Fruit fly (Drosophila melanogaster) whole organism, embryonic: ENCODE results near the gene Tango5.

Source experiments
- Atf-2 ChIP-seq: fragments of 200-800 bp; sonication (Bioruptor generic); optimal IDR thresholded peaks from 2 replicates; lab custom pipeline; 2016; ENCODE audit warnings: missing biosample characterization, missing genetic modification characterization
- Atf3 ChIP-seq: fragments of 200-800 bp; sonication (Bioruptor generic); optimal IDR thresholded peaks from 3 replicates; lab custom pipeline; 2016; ENCODE audit warnings: missing biosample characterization, missing genetic modification characterization
- BtbVII ChIP-seq: fragments of 200-800 bp; sonication (Bioruptor generic); optimal IDR thresholded peaks from 3 replicates; lab custom pipeline; 2017; ENCODE audit warnings: missing biosample characterization, mild to moderate bottlenecking, missing genetic modification characterization
- CG1024 ChIP-seq: fragments of 200-800 bp; sonication (Bioruptor generic); IDR thresholded peaks from 2 replicates; pipeline ENCODE4 v1.3.6; 2022; ENCODE audit warnings: missing biosample characterization, missing genetic modification characterization
- CG10274 ChIP-seq: fragments of 200-800 bp; sonication (Bioruptor generic); optimal IDR thresholded peaks from 3 replicates; lab custom pipeline; 2017; ENCODE audit warnings: missing biosample characterization, mild to moderate bottlenecking, missing genetic modification characterization
- CG10366 ChIP-seq: fragments of 200-800 bp; sonication (Bioruptor generic); IDR thresholded peaks from 2 replicates; pipeline ENCODE4 v1.3.6; 2022; ENCODE audit warnings: missing biosample characterization, missing genetic modification characterization
- CG10565 ChIP-seq: fragments of 200-800 bp; sonication (Bioruptor generic); optimal IDR thresholded peaks from 3 replicates; lab custom pipeline; 2016; ENCODE audit warnings: missing biosample characterization, mild to moderate bottlenecking, missing genetic modification characterization
- CG17359 ChIP-seq: fragments of 200-800 bp; sonication (Bioruptor generic); optimal IDR thresholded peaks from 3 replicates; lab custom pipeline; 2018; ENCODE audit warnings: missing biosample characterization, mild to moderate bottlenecking, missing genetic modification characterization, moderate library complexity
- CG18262 ChIP-seq: fragments of 200-800 bp; optimal IDR thresholded peaks from 3 replicates; lab custom pipeline; 2019; ENCODE audit warnings: missing biosample characterization, mild to moderate bottlenecking, missing genetic modification characterization, moderate library complexity
- CG18619 ChIP-seq: fragments of 200-800 bp; sonication (Bioruptor generic); optimal IDR thresholded peaks from 3 replicates; lab custom pipeline; 2017; ENCODE audit warnings: missing biosample characterization, mild to moderate bottlenecking, missing genetic modification characterization
- CG18764 ChIP-seq: fragments of 200-800 bp; sonication (Bioruptor generic); optimal IDR thresholded peaks from 3 replicates; lab custom pipeline; 2016; ENCODE audit warnings: missing biosample characterization, missing genetic modification characterization
- CG2889 ChIP-seq: fragments of 200-800 bp; sonication (Bioruptor generic); IDR thresholded peaks from 3 replicates; pipeline ENCODE4 v1.3.6; 2022; ENCODE audit warnings: missing biosample characterization, missing genetic modification characterization
- CG31388 ChIP-seq: fragments of 200-800 bp; sonication (Bioruptor generic); optimal IDR thresholded peaks from 2 replicates; lab custom pipeline; 2016; ENCODE audit warnings: missing biosample characterization, missing genetic modification characterization
- CG31441 ChIP-seq: fragments of 200-800 bp; sonication (Bioruptor generic); IDR thresholded peaks from 2 replicates; pipeline ENCODE4 v1.3.6; 2022; ENCODE audit warnings: missing biosample characterization, missing genetic modification characterization
- CG3281 ChIP-seq: fragments of 200-800 bp; sonication (Bioruptor generic); optimal IDR thresholded peaks from 3 replicates; lab custom pipeline; 2017; ENCODE audit warnings: missing biosample characterization, mild to moderate bottlenecking, missing genetic modification characterization
- CG33557 ChIP-seq: fragments of 200-800 bp; sonication (Bioruptor generic); optimal IDR thresholded peaks from 2 replicates; lab custom pipeline; 2019; ENCODE audit warnings: missing biosample characterization, mild to moderate bottlenecking, missing genetic modification characterization, moderate library complexity
- CG34376 ChIP-seq: fragments of 200-800 bp; sonication (Bioruptor generic); optimal IDR thresholded peaks from 2 replicates; lab custom pipeline; 2018; ENCODE audit warnings: missing biosample characterization, mild to moderate bottlenecking, missing genetic modification characterization
- CG4328 ChIP-seq: fragments of 200-800 bp; sonication (Bioruptor generic); optimal IDR thresholded peaks from 3 replicates; lab custom pipeline; 2017; ENCODE audit warnings: missing biosample characterization, missing genetic modification reagents, missing genetic modification characterization
- CG4730 ChIP-seq: fragments of 200-800 bp; sonication (Bioruptor generic); IDR thresholded peaks from 2 replicates; pipeline ENCODE4 v1.3.6; 2022; ENCODE audit warnings: missing biosample characterization, missing genetic modification characterization
- CG7745 ChIP-seq: fragments of 200-800 bp; sonication (Bioruptor generic); optimal IDR thresholded peaks from 2 replicates; lab custom pipeline; 2018; ENCODE audit warnings: missing biosample characterization, mild to moderate bottlenecking, missing genetic modification characterization, moderate library complexity
- CG8924 ChIP-seq: fragments of 200-800 bp; optimal IDR thresholded peaks from 3 replicates; lab custom pipeline; 2019; ENCODE audit warnings: missing biosample characterization, mild to moderate bottlenecking, missing genetic modification characterization, moderate library complexity
- CHES-1-like ChIP-seq: fragments of 200-800 bp; sonication (Bioruptor generic); optimal IDR thresholded peaks from 2 replicates; lab custom pipeline; 2016; ENCODE audit warnings: missing biosample characterization, missing genetic modification characterization
- Chrac-16 ChIP-seq: fragments of 200-800 bp; sonication (Bioruptor generic); optimal IDR thresholded peaks from 3 replicates; lab custom pipeline; 2016; ENCODE audit warnings: missing biosample characterization, missing genetic modification characterization
- Dek ChIP-seq: fragments of 200-800 bp; sonication (Bioruptor generic); optimal IDR thresholded peaks from 3 replicates; lab custom pipeline; 2019; ENCODE audit warnings: missing biosample characterization, mild to moderate bottlenecking, missing genetic modification characterization, moderate library complexity
- Dip2 ChIP-seq: fragments of 200-800 bp; sonication (Bioruptor generic); IDR thresholded peaks from 2 replicates; pipeline ENCODE4 v1.3.6; 2022; ENCODE audit warnings: missing biosample characterization, missing genetic modification characterization
- H15 ChIP-seq: fragments of 200-800 bp; sonication (Bioruptor generic); IDR thresholded peaks from 3 replicates; pipeline ENCODE4 v1.3.6; 2022; ENCODE audit warnings: missing biosample characterization, missing genetic modification characterization
- H2.0 ChIP-seq: fragments of 200-800 bp; sonication (Bioruptor generic); IDR thresholded peaks from 2 replicates; pipeline ENCODE4 v1.3.6; 2022; ENCODE audit warnings: missing biosample characterization, missing genetic modification characterization
- Myb ChIP-seq: fragments of 200-800 bp; sonication (Bioruptor generic); optimal IDR thresholded peaks from 2 replicates; lab custom pipeline; 2016; ENCODE audit warnings: missing biosample characterization, missing genetic modification characterization
- Neu2 ChIP-seq: fragments of 200-800 bp; sonication (Bioruptor generic); optimal IDR thresholded peaks from 3 replicates; lab custom pipeline; 2016; ENCODE audit warnings: missing biosample characterization, missing genetic modification characterization, borderline replicate concordance
- NfI ChIP-seq: fragments of 200-800 bp; sonication (Bioruptor generic); optimal IDR thresholded peaks from 3 replicates; lab custom pipeline; 2018; ENCODE audit warnings: missing biosample characterization, mild to moderate bottlenecking, missing genetic modification characterization, moderate library complexity
- Oaz ChIP-seq: fragments of 200-800 bp; sonication (Bioruptor generic); IDR thresholded peaks from 2 replicates; pipeline ENCODE4 v1.3.6; 2022; ENCODE audit warnings: missing biosample characterization, missing genetic modification characterization
- Scr ChIP-seq: fragments of 200-800 bp; sonication (Bioruptor generic); IDR thresholded peaks from 2 replicates; pipeline ENCODE4 v1.3.6; 2022; ENCODE audit warnings: missing biosample characterization, missing genetic modification characterization; ENCODE audit not compliant: partially characterized antibody
- Ssrp ChIP-seq: fragments of 200-800 bp; sonication (Bioruptor generic); optimal IDR thresholded peaks from 2 replicates; lab custom pipeline; 2018; ENCODE audit warnings: missing biosample characterization, mild to moderate bottlenecking, missing genetic modification characterization, moderate library complexity
- Stat92E ChIP-seq, 3 experiments: fragments of >200 bp in 2 of 3; fragments of 200-800 bp in 1 of 3; sonication (Bioruptor generic) in 1 of 3; optimal IDR thresholded peaks; 2 replicates each; lab custom pipeline; 2017 to 2019; ENCODE audit warnings: missing biosample characterization in 3 of 3, missing genetic modification characterization in 3 of 3, mild to moderate bottlenecking in 1 of 3, moderate library complexity in 1 of 3
- Vsx1 ChIP-seq: fragments of 200-800 bp; sonication (Bioruptor generic); optimal IDR thresholded peaks from 2 replicates; lab custom pipeline; 2017; ENCODE audit warnings: missing biosample characterization, mild to moderate bottlenecking, missing genetic modification characterization, missing genetic modification reagents
- ash1 ChIP-seq: fragments of 200-800 bp; sonication (Bioruptor generic); optimal IDR thresholded peaks from 2 replicates; lab custom pipeline; 2018; ENCODE audit warnings: missing biosample characterization, mild to moderate bottlenecking, missing genetic modification characterization
- btn ChIP-seq: fragments of 200-800 bp; sonication (Bioruptor generic); optimal IDR thresholded peaks from 2 replicates; lab custom pipeline; 2016; ENCODE audit warnings: missing biosample characterization, missing genetic modification characterization
- cas ChIP-seq: fragments of 200-800 bp; sonication (Bioruptor generic); IDR thresholded peaks from 2 replicates; pipeline ENCODE4 v1.3.6; 2022; ENCODE audit warnings: missing biosample characterization, missing genetic modification characterization
- fd3F ChIP-seq: fragments of 200-800 bp; sonication (Bioruptor generic); optimal IDR thresholded peaks from 2 replicates; lab custom pipeline; 2018; ENCODE audit warnings: missing biosample characterization, mild to moderate bottlenecking, missing genetic modification characterization, moderate library complexity
- ftz-f1 ChIP-seq: fragments of 200-800 bp; sonication (Bioruptor generic); optimal IDR thresholded peaks from 2 replicates; lab custom pipeline; 2016; ENCODE audit warnings: missing biosample characterization, missing genetic modification characterization
- gfzf ChIP-seq: fragments of 200-800 bp; sonication (Bioruptor generic); optimal IDR thresholded peaks from 2 replicates; lab custom pipeline; 2016; ENCODE audit warnings: missing biosample characterization, mild to moderate bottlenecking, missing genetic modification characterization, moderate library complexity
- gsb ChIP-seq: fragments of 200-800 bp; sonication (Bioruptor generic); IDR thresholded peaks from 2 replicates; pipeline ENCODE4 v1.3.6; 2022; ENCODE audit warnings: missing biosample characterization, missing genetic modification characterization
- klu ChIP-seq: fragments of 200-800 bp; sonication (Bioruptor generic); IDR thresholded peaks from 2 replicates; pipeline ENCODE4 v1.3.6; 2022; ENCODE audit warnings: missing biosample characterization, missing genetic modification characterization
- lab ChIP-seq: fragments of 200-800 bp; sonication (Bioruptor generic); optimal IDR thresholded peaks from 3 replicates; lab custom pipeline; 2017; ENCODE audit warnings: missing biosample characterization, missing genetic modification characterization, mild to moderate bottlenecking, moderate library complexity, missing genetic modification reagents
- p53 ChIP-seq: fragments of 200-800 bp; sonication (Bioruptor generic); optimal IDR thresholded peaks from 2 replicates; lab custom pipeline; 2016; ENCODE audit warnings: missing biosample characterization, missing genetic modification characterization
- psq ChIP-seq: fragments of 200-800 bp; sonication (Bioruptor generic); optimal IDR thresholded peaks from 2 replicates; lab custom pipeline; 2017; ENCODE audit warnings: missing biosample characterization, missing genetic modification characterization
- repo ChIP-seq: fragments of 200-800 bp; sonication (Bioruptor generic); optimal IDR thresholded peaks from 2 replicates; lab custom pipeline; 2016; ENCODE audit warnings: missing biosample characterization, missing genetic modification characterization
- scrt ChIP-seq: fragments of 200-800 bp; sonication (Bioruptor generic); optimal IDR thresholded peaks from 2 replicates; lab custom pipeline; 2018; ENCODE audit warnings: missing biosample characterization, mild to moderate bottlenecking, missing genetic modification characterization, moderate library complexity
- sisA ChIP-seq: fragments of 200-800 bp; sonication (Bioruptor generic); IDR thresholded peaks from 2 replicates; pipeline ENCODE4 v1.3.6; 2022; ENCODE audit warnings: missing biosample characterization, missing genetic modification characterization
- tll ChIP-seq, 2 experiments: fragments of 200-800 bp in 1 of 2; fragments of >200 bp in 1 of 2; sonication (Bioruptor generic) in 1 of 2; optimal IDR thresholded peaks; 2 replicates each; lab custom pipeline; 2017 to 2019; ENCODE audit warnings: missing biosample characterization in 2 of 2, missing genetic modification characterization in 2 of 2, mild to moderate bottlenecking in 1 of 2, moderate library complexity in 1 of 2
- zen2 ChIP-seq: fragments of 200-800 bp; sonication (Bioruptor generic); IDR thresholded peaks from 3 replicates; pipeline ENCODE4 v1.3.6; 2022; ENCODE audit warnings: missing biosample characterization, missing genetic modification characterization; ENCODE audit not compliant: partially characterized antibody

Gene Tango5

DNA sequence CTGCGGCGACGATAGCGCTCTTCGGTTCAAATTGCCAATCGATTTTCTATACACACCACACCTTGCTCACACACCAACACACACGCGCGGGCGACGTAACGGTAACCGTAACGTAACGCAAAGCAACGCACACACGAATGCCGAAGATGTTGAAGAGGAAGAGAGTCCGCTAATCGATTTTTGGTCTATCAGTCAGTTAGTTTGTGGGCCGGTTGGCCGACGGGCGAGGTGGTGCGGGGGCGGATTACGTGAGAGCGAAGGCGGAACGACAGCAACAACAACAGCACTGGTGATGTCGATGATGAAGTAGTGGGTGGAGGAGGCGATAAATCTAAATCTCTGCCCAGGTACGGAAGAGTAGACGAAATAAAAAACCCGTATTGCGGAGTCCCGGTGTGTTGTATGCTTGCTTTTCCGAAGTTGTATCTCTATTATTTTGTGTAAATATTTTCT lies 19.9 kb downstream of the Tango5 start, which contains the start of gene ras (continued):
- TF ChIP-seq zen2 (GFP tag; lab: Robert Waterston, UW): peak; percentile 25; the same call in 1 of the 3 replicates
- peak; percentile 7 for TF ChIP-seq lab (GFP tag; lab: Kevin White, UChicago)
- no peak for TF ChIP-seq Dek
- TF ChIP-seq scrt: no peak
- TF ChIP-seq CHES-1-like (GFP tag; lab: Kevin White, UChicago): no peak
- no peak for TF ChIP-seq Stat92E (GFP tag; optimal IDR thresholded peaks at IDR 0.05; lab: Kevin White, UChicago)
- TF ChIP-seq Atf3: no peak
- TF ChIP-seq Oaz (GFP tag; lab: Robert Waterston, UW): no peak
- TF ChIP-seq btn (GFP tag; lab: Kevin White, UChicago): no peak
- TF ChIP-seq CG10274 (GFP tag; lab: Kevin White, UChicago): no peak
- no peak for TF ChIP-seq gfzf (GFP tag; lab: Kevin White, UChicago)
- TF ChIP-seq ftz-f1: no peak
- TF ChIP-seq CG10366 (GFP tag; lab: Robert Waterston, UW): no peak
- no peak for TF ChIP-seq p53
- TF ChIP-seq CG31441 (GFP tag; lab: Robert Waterston, UW): no peak
- TF ChIP-seq CG18262: no peak
- TF ChIP-seq Neu2 (GFP tag; lab: Kevin White, UChicago): no peak
- no peak for TF ChIP-seq gsb
- TF ChIP-seq CG2889 (GFP tag; lab: Robert Waterston, UW): no peak
- no peak for TF ChIP-seq H2.0 (GFP tag; lab: Robert Waterston, UW)
- TF ChIP-seq CG7745 (tag; lab: Kevin White, UChicago): no peak
- TF ChIP-seq H15 (GFP tag; lab: Robert Waterston, UW): no peak
- TF ChIP-seq psq (GFP tag; lab: Kevin White, UChicago): no peak
- TF ChIP-seq CG4328 (GFP tag; lab: Kevin White, UChicago): no peak
- no peak for TF ChIP-seq CG18764 (GFP tag; lab: Kevin White, UChicago)
- TF ChIP-seq Chrac-16: no peak
- TF ChIP-seq Ssrp (tag; lab: Kevin White, UChicago): no peak
- TF ChIP-seq CG1024: no peak
- TF ChIP-seq CG31388 (GFP tag; lab: Kevin White, UChicago): no peak
- TF ChIP-seq NfI (GFP tag; lab: Kevin White, UChicago): no peak
- no peak for TF ChIP-seq CG18619 (GFP tag; lab: Kevin White, UChicago)
- TF ChIP-seq klu (GFP tag; lab: Robert Waterston, UW): 0 out of 2 replicates have a peak, but pooled peaks have one; percentile 26
- TF ChIP-seq BtbVII (GFP tag; lab: Kevin White, UChicago): no peak
- peak; percentile 37 for TF ChIP-seq ash1
- no peak for TF ChIP-seq Vsx1
- TF ChIP-seq CG17359: no peak
- no peak for TF ChIP-seq CG33557 (GFP tag; lab: Kevin White, UChicago)
- no peak for TF ChIP-seq Myb (GFP tag; lab: Kevin White, UChicago)
- TF ChIP-seq sisA (GFP tag; lab: Robert Waterston, UW): no peak
- TF ChIP-seq CG10565 (GFP tag; lab: Kevin White, UChicago): no peak
- no peak for TF ChIP-seq repo (GFP tag; lab: Kevin White, UChicago)
- TF ChIP-seq CG8924 (tag; lab: Kevin White, UChicago): no peak
- TF ChIP-seq tll (GFP tag; optimal IDR thresholded peaks at IDR 0.05; lab: Kevin White, UChicago): no peak
- TF ChIP-seq CG3281 (GFP tag; lab: Kevin White, UChicago): no peak
- peak; percentile 53 for TF ChIP-seq CG34376 (GFP tag; lab: Kevin White, UChicago)
- TF ChIP-seq cas (GFP tag; lab: Robert Waterston, UW): no peak
- no peak for TF ChIP-seq fd3F (GFP tag; lab: Kevin White, UChicago)
- no peak for TF ChIP-seq CG4730 (GFP tag; lab: Robert Waterston, UW)
- TF ChIP-seq Scr: no peak
- TF ChIP-seq Dip2 (GFP tag; lab: Robert Waterston, UW): no peak
- no peak for TF ChIP-seq Atf-2
